Worm (Caenorhabditis elegans) whole organism, L3 larva: ENCODE measurements around the gene F15A4.5.

Experiments used
- ZK546.5 ChIP-seq: sonication (generic microtip); optimal IDR thresholded peaks from 2 replicates; lab custom pipeline; 2017; ENCODE audit warnings: missing biosample characterization, missing genetic modification characterization
- aly-2 ChIP-seq: fragments of 150-350 bp; optimal IDR thresholded peaks from 2 replicates; lab custom pipeline; 2014; ENCODE audit warnings: missing biosample characterization, missing genetic modification characterization
- ceh-16 ChIP-seq: sonication (generic microtip); optimal IDR thresholded peaks from 2 replicates; lab custom pipeline; 2017; ENCODE audit warnings: missing biosample characterization, missing genetic modification characterization
- ceh-28 ChIP-seq: fragments of 150-350 bp; optimal IDR thresholded peaks from 2 replicates; lab custom pipeline; 2014; ENCODE audit warnings: missing biosample characterization, missing genetic modification reagents, missing genetic modification characterization
- ceh-82 ChIP-seq: fragments of 150-350 bp; optimal IDR thresholded peaks from 2 replicates; lab custom pipeline; 2014; ENCODE audit warnings: missing biosample characterization, missing genetic modification characterization
- ceh-9 ChIP-seq: sonication (generic microtip); optimal IDR thresholded peaks from 2 replicates; lab custom pipeline; 2018; ENCODE audit warnings: missing biosample characterization, missing genetic modification characterization
- daf-12 ChIP-seq: fragments of 150-350 bp; optimal IDR thresholded peaks from 2 replicates; lab custom pipeline; 2014; ENCODE audit warnings: missing biosample characterization, missing genetic modification reagents, missing genetic modification characterization
- egl-27 ChIP-seq: sonication (generic microtip); optimal IDR thresholded peaks from 4 replicates; lab custom pipeline; 2017; ENCODE audit warnings: missing biosample characterization, missing genetic modification reagents, missing genetic modification characterization
- egl-5 ChIP-seq: fragments of 150-350 bp; optimal IDR thresholded peaks from 2 replicates; lab custom pipeline; 2017; ENCODE audit warnings: missing biosample characterization, missing genetic modification reagents, missing genetic modification characterization, inconsistent platforms
- elt-1 ChIP-seq: fragments of 150-350 bp; optimal IDR thresholded peaks from 2 replicates; lab custom pipeline; 2014; ENCODE audit warnings: missing biosample characterization, missing genetic modification characterization
- elt-3 ChIP-seq, 3 experiments: fragments of 150-350 bp in 1 of 3; sonication (generic microtip) in 2 of 3; optimal IDR thresholded peaks; 2 replicates in 2 of 3; 4 replicates in 1 of 3; lab custom pipeline; 2014 to 2017; ENCODE audit warnings: missing biosample characterization in 3 of 3, missing genetic modification characterization in 3 of 3
- eor-1 ChIP-seq, 2 experiments: fragments of 150-350 bp; optimal IDR thresholded peaks; 2 replicates each; lab custom pipeline; 2014 to 2018; ENCODE audit warnings: missing biosample characterization in 2 of 2, missing genetic modification characterization in 2 of 2
- fkh-2 ChIP-seq: fragments of 150-350 bp; optimal IDR thresholded peaks from 2 replicates; lab custom pipeline; 2014; ENCODE audit warnings: missing biosample characterization, missing genetic modification reagents, missing genetic modification characterization
- fos-1 ChIP-seq: fragments of 150-350 bp; optimal IDR thresholded peaks from 2 replicates; lab custom pipeline; 2014; ENCODE audit warnings: missing biosample characterization, missing genetic modification characterization
- hmg-11 ChIP-seq: sonication (generic microtip); optimal IDR thresholded peaks from 2 replicates; lab custom pipeline; 2016; ENCODE audit warnings: missing genetic modification characterization, missing compliant biosample characterization
- jun-1 ChIP-seq: fragments of 150-350 bp; optimal IDR thresholded peaks from 2 replicates; lab custom pipeline; 2014; ENCODE audit warnings: missing biosample characterization, missing genetic modification reagents, missing genetic modification characterization
- lin-15B ChIP-seq: fragments of 150-350 bp; optimal IDR thresholded peaks from 2 replicates; lab custom pipeline; 2014; ENCODE audit warnings: missing biosample characterization, missing genetic modification characterization
- lin-39 ChIP-seq: fragments of 150-350 bp; optimal IDR thresholded peaks from 2 replicates; lab custom pipeline; 2018; ENCODE audit warnings: missing biosample characterization, missing genetic modification reagents, missing genetic modification characterization
- lsy-12 ChIP-seq: sonication (generic microtip); optimal IDR thresholded peaks from 2 replicates; lab custom pipeline; 2016; ENCODE audit warnings: mild to moderate bottlenecking, missing genetic modification characterization, missing compliant biosample characterization
- mdl-1 ChIP-seq: fragments of 150-350 bp; optimal IDR thresholded peaks from 2 replicates; lab custom pipeline; 2014; ENCODE audit warnings: missing biosample characterization, missing genetic modification characterization
- mml-1 ChIP-seq: fragments of 150-350 bp; sonication (generic microtip); optimal IDR thresholded peaks from 3 replicates; lab custom pipeline; 2014; ENCODE audit warnings: missing biosample characterization, missing genetic modification characterization
- nfya-1 ChIP-seq: sonication (generic microtip); optimal IDR thresholded peaks from 2 replicates; lab custom pipeline; 2017; ENCODE audit warnings: missing genetic modification characterization, mild to moderate bottlenecking, missing compliant biosample characterization, antibody characterized with exemption, moderate library complexity; ENCODE audit not compliant: insufficient read depth
- nhr-11 ChIP-seq: fragments of 150-350 bp; optimal IDR thresholded peaks from 2 replicates; lab custom pipeline; 2014; ENCODE audit warnings: missing biosample characterization, missing genetic modification characterization
- nhr-12 ChIP-seq: fragments of 150-350 bp; optimal IDR thresholded peaks from 2 replicates; lab custom pipeline; 2014; ENCODE audit warnings: missing biosample characterization, missing genetic modification characterization
- nhr-23 ChIP-seq: fragments of 150-350 bp; optimal IDR thresholded peaks from 2 replicates; lab custom pipeline; 2014; ENCODE audit warnings: missing biosample characterization, missing genetic modification reagents, missing genetic modification characterization
- nhr-237 ChIP-seq: fragments of 150-350 bp; optimal IDR thresholded peaks from 2 replicates; lab custom pipeline; 2014; ENCODE audit warnings: missing biosample characterization, missing genetic modification characterization
- nhr-25 ChIP-seq: sonication (generic microtip); optimal IDR thresholded peaks from 2 replicates; lab custom pipeline; 2017; ENCODE audit warnings: missing biosample characterization, missing genetic modification characterization
- nhr-28 ChIP-seq: fragments of 150-350 bp; optimal IDR thresholded peaks from 2 replicates; lab custom pipeline; 2014; ENCODE audit warnings: missing biosample characterization, missing genetic modification characterization
- nhr-43 ChIP-seq: sonication (generic microtip); optimal IDR thresholded peaks from 2 replicates; lab custom pipeline; 2016; ENCODE audit warnings: mild to moderate bottlenecking, missing genetic modification characterization, missing compliant biosample characterization; ENCODE audit not compliant: poor library complexity, severe bottlenecking
- nhr-67 ChIP-seq: fragments of 150-350 bp; optimal IDR thresholded peaks from 2 replicates; lab custom pipeline; 2014; ENCODE audit warnings: missing biosample characterization, missing genetic modification characterization
- nhr-76 ChIP-seq: fragments of 150-350 bp; sonication (generic microtip); optimal IDR thresholded peaks from 5 replicates; lab custom pipeline; 2014; ENCODE audit warnings: missing biosample characterization, missing genetic modification characterization
- nhr-77 ChIP-seq: fragments of 150-350 bp; optimal IDR thresholded peaks from 2 replicates; lab custom pipeline; 2014; ENCODE audit warnings: missing biosample characterization, missing genetic modification characterization
- pqm-1 ChIP-seq: fragments of 150-350 bp; optimal IDR thresholded peaks from 2 replicates; lab custom pipeline; 2017; ENCODE audit warnings: missing biosample characterization, missing genetic modification characterization, inconsistent platforms
- sea-2 ChIP-seq: fragments of 150-350 bp; sonication (generic microtip); optimal IDR thresholded peaks from 4 replicates; lab custom pipeline; 2014; ENCODE audit warnings: missing biosample characterization, missing genetic modification reagents, missing genetic modification characterization
- snpc-4 ChIP-seq: fragments of 150-350 bp; optimal IDR thresholded peaks from 2 replicates; lab custom pipeline; 2014; ENCODE audit warnings: missing biosample characterization, missing genetic modification characterization
- tbx-2 ChIP-seq: sonication (generic microtip); optimal IDR thresholded peaks from 2 replicates; lab custom pipeline; 2016; ENCODE audit warnings: mild to moderate bottlenecking, missing genetic modification characterization, missing compliant biosample characterization
- unc-39 ChIP-seq: sonication (generic microtip); optimal IDR thresholded peaks from 4 replicates; lab custom pipeline; 2017; ENCODE audit warnings: missing biosample characterization, missing genetic modification characterization
- zag-1 ChIP-seq: fragments of 150-350 bp; optimal IDR thresholded peaks from 2 replicates; lab custom pipeline; 2014; ENCODE audit warnings: missing biosample characterization, missing genetic modification characterization
- ztf-11 ChIP-seq: fragments of 150-350 bp; optimal IDR thresholded peaks from 2 replicates; lab custom pipeline; 2014; ENCODE audit warnings: missing biosample characterization, missing genetic modification characterization
- ztf-4 ChIP-seq: fragments of 150-350 bp; optimal IDR thresholded peaks from 2 replicates; lab custom pipeline; 2014; ENCODE audit warnings: missing biosample characterization, missing genetic modification characterization

F15A4.5 gene

ce11 chrII:12491936-12492335 is 20.9 kb upstream of the F15A4.5 start, which contains the start of gene srz-6:
TSS of gene srz-6 (plus strand) at chrII:12492236.
- TF ChIP-seq nhr-237 (tag; lab: Kevin White, UChicago), result no peak
- TF ChIP-seq egl-27 (tag; lab: Kevin White, UChicago), result no peak
- no peak for TF ChIP-seq nhr-23 (tag; lab: Kevin White, UChicago)
- TF ChIP-seq elt-3 (tag; optimal IDR thresholded peaks at IDR 0.05; lab: Kevin White, UChicago), result no peak
- no peak for TF ChIP-seq lsy-12 (tag; lab: Kevin White, UChicago)
- no peak for TF ChIP-seq ceh-16 (tag; lab: Kevin White, UChicago)

- TF ChIP-seq elt-1 (tag; lab: Kevin White, UChicago), result no peak
- TF ChIP-seq nhr-12 (tag; lab: Kevin White, UChicago), result no peak
- no peak for TF ChIP-seq ZK546.5 (tag; lab: Kevin White, UChicago)
- no peak for TF ChIP-seq ceh-16 (tag; lab: Kevin White, UChicago)
- TF ChIP-seq hmg-11, result no peak
- TF ChIP-seq aly-2 (tag; lab: Kevin White, UChicago), result no peak
- no peak for TF ChIP-seq unc-39 (tag; lab: Kevin White, UChicago)
- TF ChIP-seq nhr-25, result no peak
- no peak for TF ChIP-seq daf-12 (tag; lab: Kevin White, UChicago)
- no peak for TF ChIP-seq tbx-2 (tag; lab: Kevin White, UChicago)
- TF ChIP-seq ztf-4 (tag; lab: Kevin White, UChicago), result no peak
- no peak for TF ChIP-seq zag-1 (tag; lab: Kevin White, UChicago)
- TF ChIP-seq sea-2 (GFP tag; lab: Kevin White, UChicago), result no peak
- TF ChIP-seq lin-39, result no peak
- no peak for TF ChIP-seq nhr-11 (tag; lab: Kevin White, UChicago)
- TF ChIP-seq nhr-67, result no peak
- TF ChIP-seq ceh-82 (tag; lab: Kevin White, UChicago), result no peak
- no peak for TF ChIP-seq eor-1 (tag; optimal IDR thresholded peaks at IDR 0.05; lab: Kevin White, UChicago)
Observed at ce11 chrII:12489903-12490302, 18.9 kb upstream of the F15A4.5 start, which contains the start of gene T21B4.15. TSS of gene T21B4.15 (plus strand) at chrII:12490203.

- TF ChIP-seq ceh-82 (tag; lab: Kevin White, UChicago) (no peak), nhr-28 (tag; lab: Kevin White, UChicago) (no peak), nhr-67 (no peak), snpc-4 (tag; lab: Kevin White, UChicago) (no peak), ZK546.5 (tag; lab: Kevin White, UChicago) (no peak), ztf-11 (tag; lab: Kevin White, UChicago) (no peak), jun-1 (no peak), lin-15B (tag; lab: Kevin White, UChicago) (no peak), daf-12 (tag; lab: Kevin White, UChicago) (no peak), ztf-4 (tag; lab: Kevin White, UChicago) (no peak), ceh-28 (tag; lab: Kevin White, UChicago) (no peak), nfya-1 (no peak), elt-1 (tag; lab: Kevin White, UChicago) (no peak), pqm-1 (no peak), hmg-11 (no peak), fkh-2 (tag; lab: Kevin White, UChicago) (no peak), nhr-77 (tag; lab: Kevin White, UChicago) (no peak), lsy-12 (tag; lab: Kevin White, UChicago) (no peak), nhr-43 (tag; lab: Kevin White, UChicago) (no peak)
Observed at ce11 chrII:12488810-12489209, 17.8 kb upstream of the F15A4.5 start.

DNA sequence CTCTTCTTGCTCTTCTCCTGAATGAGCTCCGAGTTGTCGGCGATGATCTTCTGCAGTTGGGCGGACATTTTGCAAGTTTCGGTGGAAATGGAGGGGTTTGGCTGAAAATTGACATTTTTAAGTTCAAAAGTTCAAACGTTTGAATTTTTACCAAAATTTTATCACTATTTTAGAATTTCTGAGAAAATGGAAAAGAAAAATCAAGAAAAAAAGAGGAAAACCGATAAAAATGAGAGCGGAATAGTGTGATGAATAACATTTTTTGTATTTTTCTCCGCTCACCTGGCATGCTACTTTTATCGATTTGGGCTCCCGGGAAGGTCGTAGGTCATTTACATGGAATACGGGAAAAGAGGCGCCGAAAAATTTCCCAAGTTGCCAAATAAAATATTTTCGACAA is 14.0 kb upstream of the F15A4.5 start, which contains the start of gene F15A4.10:
F15A4.10 (minus strand) TSS at position 101 of the 400 bp plus-strand sequence.
- TF ChIP-seq eor-1 (tag; optimal IDR thresholded peaks at IDR 0.05; lab: Kevin White, UChicago) (no peak), mml-1 (tag; lab: Kevin White, UChicago) (no peak), nfya-1 (no peak), nhr-43 (tag; lab: Kevin White, UChicago) (no peak), zag-1 (tag; lab: Kevin White, UChicago) (no peak), egl-27 (tag; lab: Kevin White, UChicago) (no peak), nhr-28 (tag; lab: Kevin White, UChicago) (no peak), hmg-11 (no peak), ceh-28 (tag; lab: Kevin White, UChicago) (no peak), nhr-76 (tag; lab: Kevin White, UChicago) (no peak), nhr-12 (tag; lab: Kevin White, UChicago) (no peak), egl-5 (no peak), nhr-237 (tag; lab: Kevin White, UChicago) (no peak), unc-39 (tag; lab: Kevin White, UChicago) (no peak), fos-1 (tag; lab: Kevin White, UChicago) (no peak), ceh-9 (no peak), mdl-1 (no peak), lin-15B (tag; lab: Kevin White, UChicago) (no peak), nhr-67 (no peak), fkh-2 (tag; lab: Kevin White, UChicago) (no peak)
- TF ChIP-seq, all 47 proteins: peak for 0
